Fruit fly (Drosophila melanogaster): ENCODE results near the gene lmgA.

DNA sequence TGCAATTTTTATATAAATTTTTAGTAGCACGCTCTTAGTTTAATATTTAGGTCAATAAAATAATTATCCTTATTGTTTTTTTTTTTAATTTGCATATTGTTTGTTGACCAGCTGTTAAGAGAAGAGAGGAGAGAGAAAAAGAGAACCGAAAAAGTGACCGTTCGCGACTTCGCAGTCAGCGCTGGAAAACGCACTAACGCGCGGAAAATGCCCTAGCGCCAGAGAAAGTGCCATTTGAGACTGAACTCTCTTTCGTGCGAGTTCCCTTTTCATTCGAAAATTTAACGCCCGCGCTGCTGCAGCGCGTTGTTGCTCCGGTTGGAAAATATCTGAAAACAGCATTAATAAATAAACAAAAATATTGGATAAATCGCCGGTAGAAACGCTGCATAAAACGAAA is 14.7 kb upstream of the lmgA start:
- no peak for TF ChIP-seq Hr78 (GFP tag; optimal IDR thresholded peaks at IDR 0.05)
- TF ChIP-seq CrebA (GFP tag; optimal IDR thresholded peaks at IDR 0.05; ENCODE audit: borderline replicate concordance), result no peak
- TF ChIP-seq pan (optimal IDR thresholded peaks at IDR 0.05), result no peak
- TF ChIP-seq sv (GFP tag; optimal IDR thresholded peaks at IDR 0.05), result no peak

Measured in whole organism, wandering third instar larva.